Fruit fly (Drosophila melanogaster) whole organism, wandering third instar larva: ENCODE results near the gene CG46042.

Experiments used
- Dfd ChIP-seq: fragments of >200 bp; optimal IDR thresholded peaks from 2 replicates; lab custom pipeline; 2017; ENCODE audit warnings: missing biosample characterization, missing genetic modification characterization
- HLH106 ChIP-seq: fragments of 200-800 bp; optimal IDR thresholded peaks from 3 replicates; lab custom pipeline; 2019; ENCODE audit warnings: missing biosample characterization, mild to moderate bottlenecking, missing genetic modification characterization, moderate library complexity
- Hnf4 ChIP-seq: fragments of 200-800 bp; sonication (Bioruptor generic); optimal IDR thresholded peaks from 2 replicates; lab custom pipeline; 2016; ENCODE audit warnings: missing biosample characterization, mild to moderate bottlenecking, missing genetic modification characterization
- Hr83 ChIP-seq: fragments of 200-300 bp; sonication (Bioruptor generic); optimal IDR thresholded peaks from 2 replicates; lab custom pipeline; 2016; ENCODE audit warnings: missing biosample characterization, mild to moderate bottlenecking, missing genetic modification characterization, moderate library complexity; ENCODE audit not compliant: poor library complexity, severe bottlenecking
- Mio ChIP-seq: sonication (Bioruptor generic); optimal IDR thresholded peaks from 2 replicates; lab custom pipeline; 2016; ENCODE audit warnings: missing biosample characterization, missing genetic modification characterization
- OdsH ChIP-seq: fragments of 200-800 bp; sonication (Bioruptor generic); optimal IDR thresholded peaks from 2 replicates; lab custom pipeline; 2016; ENCODE audit warnings: missing biosample characterization, mild to moderate bottlenecking, missing genetic modification characterization
- Sp1 ChIP-seq: fragments of 200-800 bp; sonication (Bioruptor generic); optimal IDR thresholded peaks from 3 replicates; lab custom pipeline; 2019; ENCODE audit warnings: missing biosample characterization, mild to moderate bottlenecking, missing genetic modification characterization, moderate library complexity
- br ChIP-seq: fragments of 200-800 bp; sonication (Bioruptor generic); optimal IDR thresholded peaks from 2 replicates; lab custom pipeline; 2016; ENCODE audit warnings: missing biosample characterization, missing genetic modification characterization
- ey ChIP-seq: fragments of 200-800 bp; sonication (Bioruptor generic); optimal IDR thresholded peaks from 2 replicates; lab custom pipeline; 2016; ENCODE audit warnings: missing biosample characterization, missing genetic modification characterization
- psq ChIP-seq: fragments of 200-800 bp; sonication (Bioruptor generic); optimal IDR thresholded peaks from 3 replicates; lab custom pipeline; 2017; ENCODE audit warnings: missing biosample characterization, mild to moderate bottlenecking, missing genetic modification characterization, moderate library complexity
- usp ChIP-seq: fragments of >200 bp; optimal IDR thresholded peaks from 2 replicates; lab custom pipeline; 2017; ENCODE audit warnings: missing biosample characterization, missing genetic modification characterization

DNA sequence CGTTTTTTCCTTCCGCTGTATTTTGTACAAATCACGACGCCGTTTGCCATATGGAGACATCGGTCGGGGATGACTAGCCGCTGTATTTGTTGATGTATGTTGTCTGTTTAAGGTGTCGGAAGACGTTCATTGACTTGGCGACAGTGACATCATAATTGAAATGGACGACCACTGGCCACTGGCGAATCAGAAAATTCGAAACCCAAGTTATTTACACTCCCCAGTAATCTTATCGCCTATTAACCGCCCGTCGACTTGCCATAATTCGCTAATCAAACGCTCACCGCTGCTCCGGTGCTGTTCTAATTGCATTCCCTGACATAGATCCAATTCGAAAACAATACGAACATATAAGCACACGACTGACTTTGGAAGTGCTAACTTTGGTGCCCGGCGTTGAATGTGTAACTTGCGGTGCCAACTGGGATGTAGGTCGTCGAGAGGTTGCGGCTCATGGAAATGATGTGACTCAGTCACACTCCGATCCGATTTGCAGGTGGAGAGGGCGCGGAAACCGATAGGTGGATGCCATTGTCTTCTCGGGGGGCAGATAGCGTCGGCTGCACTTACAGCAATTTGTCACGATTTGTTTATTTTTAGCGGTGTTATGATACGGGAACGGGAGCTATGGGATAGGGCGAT, 32.5 kb downstream of the CG46042 start:
- TF ChIP-seq Mio (GFP tag; lab: Kevin White, UChicago) (no peak), psq (GFP tag; lab: Kevin White, UChicago) (no peak), usp (no peak), ey (GFP tag; lab: Kevin White, UChicago) (no peak), HLH106 (tag; lab: Kevin White, UChicago) (no peak), OdsH (GFP tag; lab: Kevin White, UChicago) (no peak), Hnf4 (no peak), Sp1 (GFP tag; lab: Kevin White, UChicago) (no peak), Dfd (GFP tag; lab: Kevin White, UChicago) (no peak), Hr83 (GFP tag; lab: Kevin White, UChicago) (no peak), br (GFP tag; lab: Kevin White, UChicago) (no peak)
